Fruit fly (Drosophila melanogaster): ENCODE measurements around the gene Pxd.
A peak's percentile ranks its signal among the peaks of the same experiment; 100 is the strongest.

Pxd gene

DNA sequence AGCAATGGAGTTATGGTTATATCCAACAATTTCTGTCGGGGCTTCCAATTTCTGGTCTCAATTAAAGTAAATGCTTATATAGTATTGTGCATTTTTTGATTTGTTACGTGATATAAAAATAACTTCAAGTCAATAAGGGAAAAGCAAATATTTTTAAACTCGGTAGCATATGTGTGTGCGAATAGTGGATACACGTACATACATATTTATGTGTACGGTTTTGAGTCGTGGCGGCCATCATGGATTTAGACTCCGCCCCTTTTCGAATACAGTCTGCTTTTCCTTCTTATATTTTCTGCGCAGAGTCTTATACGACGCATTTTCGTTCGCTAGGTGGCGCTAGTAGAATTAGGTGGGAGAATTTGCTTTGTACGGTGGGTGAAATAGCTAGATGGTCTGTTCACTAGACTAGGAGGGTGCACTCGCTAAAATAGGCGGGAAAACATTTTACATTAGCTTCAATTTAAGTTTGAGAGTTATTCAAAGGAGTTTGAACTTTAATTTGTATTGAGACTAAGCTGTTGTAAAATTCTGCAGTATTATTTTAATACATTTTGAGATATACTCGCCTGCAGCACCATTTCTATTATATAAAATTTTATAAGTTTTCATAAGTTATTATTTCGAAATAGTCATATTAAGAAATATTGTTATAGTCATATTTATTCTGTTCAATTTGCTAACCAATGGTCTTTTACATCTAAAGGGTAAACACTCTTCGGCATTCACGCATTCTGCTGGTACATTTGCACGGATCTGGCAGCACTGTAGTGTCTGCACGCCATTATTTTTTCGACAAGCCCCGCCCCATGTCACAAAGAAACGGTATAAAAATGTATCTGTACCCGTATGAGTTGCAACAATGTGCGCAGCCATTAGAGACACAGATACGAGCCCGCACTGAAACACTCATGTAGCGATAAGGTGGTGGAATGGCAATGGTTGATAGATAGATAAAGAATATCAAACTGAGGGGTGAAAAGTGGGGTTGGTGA lies 44.7 kb upstream of the Pxd start (continued):
- no peak for TF ChIP-seq CG8119 (GFP tag; IDR thresholded peaks at IDR 0.05)
- TF ChIP-seq vri (GFP tag; optimal IDR thresholded peaks at IDR 0.05) = no peak
- TF ChIP-seq achi (GFP tag; optimal IDR thresholded peaks at IDR 0.05) = no peak
- TF ChIP-seq pdm3 (GFP tag; optimal IDR thresholded peaks at IDR 0.05) = peak; percentile 42

- TF ChIP-seq Met (GFP tag; optimal IDR thresholded peaks at IDR 0.05) (no peak), CG3919 (GFP tag; optimal IDR thresholded peaks at IDR 0.05) (no peak), CG16779 (tag; optimal IDR thresholded peaks at IDR 0.05) (no peak), CG11294 (GFP tag; IDR thresholded peaks at IDR 0.05) (no peak), CG15336 (GFP tag; IDR thresholded peaks at IDR 0.05) (no peak), CG7368 (GFP tag; optimal IDR thresholded peaks at IDR 0.05) (no peak), CG32006 (GFP tag; optimal IDR thresholded peaks at IDR 0.05) (no peak), CG11762 (GFP tag; optimal IDR thresholded peaks at IDR 0.05; ENCODE audit: insufficient read depth) (no peak), spab (GFP tag; optimal IDR thresholded peaks at IDR 0.05) (no peak), Eip93F (GFP tag; optimal IDR thresholded peaks at IDR 0.05) (no peak), dac (GFP tag; optimal IDR thresholded peaks at IDR 0.05) (no peak)
Measured at dm6 chr3R:16972136-16972535, 42.2 kb upstream of the Pxd start, which contains the start of gene Abd-B. Abd-B (minus strand) TSS chr3R:16972236.

dm6 chr3R:16972575-16972974 lies 41.8 kb upstream of the Pxd start:
- TF ChIP-seq CG11762 (GFP tag; optimal IDR thresholded peaks at IDR 0.05; ENCODE audit: insufficient read depth) (no peak), Blimp-1 (GFP tag; optimal IDR thresholded peaks at IDR 0.05) (no peak), achi (GFP tag; optimal IDR thresholded peaks at IDR 0.05) (no peak), CG6276 (GFP tag; optimal IDR thresholded peaks at IDR 0.05) (no peak), dsx (GFP tag; optimal IDR thresholded peaks at IDR 0.05; ENCODE audit: poor library complexity, severe bottlenecking) (no peak), fkh (GFP tag; optimal IDR thresholded peaks at IDR 0.05) (no peak), Sox102F (GFP tag; optimal IDR thresholded peaks at IDR 0.05) (no peak), Eip75B (GFP tag; optimal IDR thresholded peaks at IDR 0.05) (no peak), salr (GFP tag; optimal IDR thresholded peaks at IDR 0.05) (no peak), Sox15 (GFP tag; optimal IDR thresholded peaks at IDR 0.05) (no peak), CG7368 (GFP tag; optimal IDR thresholded peaks at IDR 0.05) (no peak)

dm6 chr3R:16974904-16975303 lies 39.5 kb upstream of the Pxd start, which contains the start of gene VhaM9.7-d:
VhaM9.7-d (plus strand) TSS chr3R:16975204.
- TF ChIP-seq cyc (GFP tag; optimal IDR thresholded peaks at IDR 0.05) = no peak
- TF ChIP-seq CG11294 (GFP tag; IDR thresholded peaks at IDR 0.05) = no peak
- TF ChIP-seq Eip75B (GFP tag; optimal IDR thresholded peaks at IDR 0.05) = no peak
- TF ChIP-seq esn (GFP tag; optimal IDR thresholded peaks at IDR 0.05) = no peak
- TF ChIP-seq fd85E (GFP tag; optimal IDR thresholded peaks at IDR 0.05) = no peak
- no peak for TF ChIP-seq Eip93F (GFP tag; optimal IDR thresholded peaks at IDR 0.05)
- no peak for TF ChIP-seq spab (GFP tag; optimal IDR thresholded peaks at IDR 0.05)
- TF ChIP-seq Hr4 (GFP tag; optimal IDR thresholded peaks at IDR 0.05) = no peak
- no peak for TF ChIP-seq CG8119 (GFP tag; IDR thresholded peaks at IDR 0.05)
- no peak for TF ChIP-seq lz (GFP tag; optimal IDR thresholded peaks at IDR 0.05)
- TF ChIP-seq pdm3 (GFP tag; optimal IDR thresholded peaks at IDR 0.05) = no peak
- no peak for TF ChIP-seq CG31627 (GFP tag; optimal IDR thresholded peaks at IDR 0.05)
- no peak for TF ChIP-seq Lpt (GFP tag; optimal IDR thresholded peaks at IDR 0.05)
- no peak for TF ChIP-seq CG11762 (GFP tag; optimal IDR thresholded peaks at IDR 0.05; ENCODE audit: insufficient read depth)
- no peak for TF ChIP-seq CG6276 (GFP tag; optimal IDR thresholded peaks at IDR 0.05)
- TF ChIP-seq dsx (GFP tag; optimal IDR thresholded peaks at IDR 0.05; ENCODE audit: poor library complexity, severe bottlenecking) = no peak
- no peak for TF ChIP-seq Gug (GFP tag; IDR thresholded peaks at IDR 0.05)
- TF ChIP-seq topi (GFP tag; optimal IDR thresholded peaks at IDR 0.05) = no peak
- TF ChIP-seq CG7368 (GFP tag; optimal IDR thresholded peaks at IDR 0.05) = no peak
- TF ChIP-seq acj6 (GFP tag; optimal IDR thresholded peaks at IDR 0.05) = no peak
